Worm (Caenorhabditis elegans) whole organism, midembryonic: ENCODE results near the gene Y43F8C.6.

ENCODE experiments used
- cog-1 ChIP-seq: sonication (generic microtip); optimal IDR thresholded peaks from 2 replicates; lab custom pipeline; 2016; ENCODE audit warnings: missing genetic modification characterization, missing compliant biosample characterization
- flt-1 ChIP-seq: fragments of 200-800 bp; sonication (Bioruptor generic); IDR thresholded peaks from 2 replicates; pipeline ENCODE4 v1.3.6; 2022; ENCODE audit warnings: missing genetic modification characterization, missing compliant biosample characterization
- klf-2 ChIP-seq: fragments of 200-800 bp; sonication (Bioruptor generic); conservative IDR thresholded peaks from 2 replicates; pipeline ENCODE4 v1.3.6; 2022; ENCODE audit warnings: missing genetic modification reagents, missing genetic modification characterization, missing compliant biosample characterization
- ref-1 ChIP-seq: fragments of 200-800 bp; sonication (Bioruptor generic); conservative IDR thresholded peaks from 2 replicates; pipeline ENCODE4 v1.3.6; 2022; ENCODE audit warnings: missing genetic modification reagents, missing genetic modification characterization, missing compliant biosample characterization
- tab-1 ChIP-seq: fragments of 200-800 bp; sonication (Bioruptor generic); IDR thresholded peaks from 2 replicates; pipeline ENCODE4 v1.3.6; 2022; ENCODE audit warnings: missing genetic modification characterization, missing compliant biosample characterization
- ztf-23 ChIP-seq: fragments of 200-800 bp; sonication (Bioruptor generic); IDR thresholded peaks from 2 replicates; pipeline ENCODE4 v1.3.6; 2022; ENCODE audit warnings: missing genetic modification reagents, missing genetic modification characterization, missing compliant biosample characterization

DNA sequence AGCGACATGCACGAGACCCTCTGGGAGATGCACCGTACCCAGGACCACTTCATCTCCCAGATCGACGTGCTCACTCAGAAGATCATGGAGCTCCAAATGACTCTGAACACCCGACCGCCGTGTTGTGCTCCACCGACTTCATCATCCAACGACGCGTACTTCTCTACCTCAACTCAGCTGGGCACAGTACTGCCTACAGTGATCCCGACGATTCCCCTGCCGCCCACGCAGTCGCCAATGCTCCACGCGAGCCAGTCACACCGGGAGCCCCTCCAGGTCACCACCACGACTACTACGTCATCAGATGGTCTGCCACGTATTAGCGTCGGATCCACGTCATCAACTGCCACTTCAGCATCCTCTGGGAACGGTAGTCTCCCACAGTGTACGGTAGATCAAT is 35.3 kb downstream of the Y43F8C.6 start:
- TF ChIP-seq tab-1 (GFP tag; lab: Robert Waterston, UW): no peak
- no peak for TF ChIP-seq flt-1 (GFP tag; lab: Robert Waterston, UW)
- no peak for TF ChIP-seq ref-1 (GFP tag; lab: Robert Waterston, UW)
- TF ChIP-seq ztf-23: no peak
- TF ChIP-seq cog-1 (tag; lab: Kevin White, UChicago): no peak
- no peak for TF ChIP-seq klf-2 (GFP tag; lab: Robert Waterston, UW)
